Worm (Caenorhabditis elegans) whole organism, dauer: ENCODE measurements around the gene K08E5.1.

ENCODE experiments used
- unc-62 ChIP-seq: sonication (generic microtip); optimal IDR thresholded peaks from 2 replicates; lab custom pipeline; 2017; ENCODE audit warnings: missing biosample characterization, missing genetic modification reagents, missing genetic modification characterization

The K08E5.1 gene

DNA sequence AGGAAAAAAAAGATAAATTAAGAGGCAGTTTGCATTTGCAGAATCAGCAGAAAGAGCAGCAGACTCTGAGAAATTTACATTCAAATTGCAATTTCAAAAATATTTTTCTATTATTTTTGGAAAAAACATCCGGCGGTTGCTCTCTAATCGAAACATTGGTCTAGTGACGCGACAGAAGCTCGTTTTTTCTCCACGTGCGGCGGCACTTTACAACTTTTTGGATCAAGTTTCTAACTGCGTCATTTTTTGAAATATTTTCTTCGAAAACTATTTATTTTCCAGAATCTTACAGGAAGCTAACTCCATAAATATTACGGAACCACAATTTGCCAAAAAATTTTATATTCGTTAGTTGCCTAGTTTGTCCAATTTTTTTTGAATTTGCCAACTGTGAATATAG lies 3.3 kb upstream of the K08E5.1 start:
- no peak for TF ChIP-seq unc-62

DNA sequence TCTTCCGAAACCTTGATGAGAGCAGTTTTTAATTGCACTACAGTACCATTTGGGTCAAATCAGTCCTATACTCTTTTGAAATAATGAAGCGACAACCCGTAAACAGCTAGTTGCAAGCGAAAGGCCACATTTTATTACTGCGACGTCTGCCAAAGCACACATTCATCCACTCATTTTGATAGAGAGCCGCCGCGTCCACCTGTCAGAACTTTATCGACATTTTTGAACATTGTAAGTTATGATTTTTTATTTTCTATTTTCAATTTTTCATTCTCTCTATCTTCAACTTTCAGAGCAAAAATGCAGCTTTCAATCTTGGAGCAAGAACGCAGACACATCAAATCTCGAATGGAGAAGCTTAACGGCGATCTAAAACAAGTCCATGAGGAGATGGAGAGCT lies 5.9 kb downstream of the K08E5.1 start, which contains the start of gene K08E5.6:
K08E5.6 (plus strand) TSS at position 301 of the 400 bp plus-strand sequence.
- TF ChIP-seq unc-62 = no peak

DNA sequence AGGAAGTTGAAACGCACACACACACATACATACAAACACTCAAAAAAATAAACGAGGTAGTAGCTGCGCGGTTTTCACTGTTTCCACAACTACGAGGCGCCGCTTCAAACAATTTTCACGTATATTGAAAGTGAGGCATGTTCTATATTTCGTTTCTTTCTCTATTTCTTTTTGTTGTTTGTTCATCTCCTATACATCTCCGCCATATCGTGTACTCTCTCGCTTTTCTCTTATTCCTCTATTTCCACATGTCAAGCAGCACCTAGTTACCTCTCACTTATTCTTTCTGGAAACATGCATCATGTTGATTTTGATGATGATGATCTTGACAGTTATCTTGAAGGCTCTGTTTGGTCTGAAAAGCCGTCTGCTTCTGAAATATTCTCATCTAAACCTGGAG lies 9.8 kb downstream of the K08E5.1 start, which contains the start of gene ZK1128.7:
ZK1128.7 (plus strand) TSS at position 229 of the 400 bp plus-strand sequence.
- no peak for TF ChIP-seq unc-62

DNA sequence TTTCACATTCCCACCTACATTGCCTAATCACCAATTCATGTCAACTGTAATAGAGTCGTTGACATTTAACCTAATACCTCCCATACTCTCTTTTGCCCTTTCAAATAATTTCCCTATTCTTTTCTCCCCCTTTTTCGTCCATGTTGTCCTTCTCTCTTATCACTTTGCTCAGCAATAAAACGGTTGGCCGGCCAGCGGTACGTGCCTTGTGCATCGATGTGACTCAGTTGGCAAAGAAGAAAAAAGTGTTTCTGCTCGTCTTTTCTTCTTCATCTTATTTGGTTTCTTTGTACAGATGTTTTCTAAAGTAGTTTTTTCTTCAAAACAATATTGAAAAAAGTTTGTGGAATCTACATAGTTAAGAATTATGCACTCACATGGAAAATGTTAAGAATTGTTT lies 12.1 kb downstream of the K08E5.1 start:
- no peak for TF ChIP-seq unc-62

DNA sequence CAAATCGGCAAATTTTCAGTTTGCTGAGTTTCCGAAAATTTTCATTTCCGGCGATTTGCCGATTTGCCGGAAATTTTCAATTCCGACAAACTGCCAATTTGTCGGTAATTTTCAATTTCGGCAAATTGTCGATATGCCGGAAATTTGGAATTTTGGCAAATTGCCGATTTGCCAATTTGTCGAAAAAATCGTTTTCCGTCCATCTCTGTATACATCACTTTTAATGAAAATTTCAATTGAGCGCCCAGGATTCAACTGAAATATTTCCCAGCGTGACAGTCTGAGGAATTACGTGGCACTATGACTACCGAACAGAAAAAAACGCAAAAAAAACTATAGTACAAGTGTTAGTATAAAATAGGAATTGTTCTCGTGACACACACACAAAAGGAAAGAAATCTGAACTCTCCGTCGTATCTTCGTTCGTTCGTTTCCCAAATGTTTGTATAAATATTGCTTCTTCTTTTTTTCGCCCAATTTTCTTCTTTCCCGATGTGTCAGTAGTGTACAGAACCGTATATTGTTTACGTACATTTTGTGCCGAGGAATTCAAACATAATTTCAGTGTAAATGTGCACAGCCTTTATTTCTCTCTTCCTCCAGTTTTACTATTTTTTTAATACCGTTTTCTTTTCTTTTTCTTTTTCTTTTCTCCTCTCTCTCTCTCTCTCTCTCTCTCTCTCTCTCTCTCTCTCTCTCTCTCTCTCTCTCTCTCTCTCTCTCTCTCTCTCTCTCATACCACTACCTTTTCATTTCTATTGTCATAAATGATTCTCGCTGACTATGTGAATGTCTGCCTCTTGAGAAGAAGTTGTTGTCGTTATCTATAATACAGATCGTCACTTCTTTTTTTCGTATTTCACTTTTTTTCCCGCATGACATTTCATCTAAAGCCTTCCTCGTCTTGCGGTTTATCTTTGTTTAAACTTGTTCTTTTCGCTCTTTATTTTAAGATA lies 13.8 kb downstream of the K08E5.1 start:
- no peak for TF ChIP-seq unc-62

DNA sequence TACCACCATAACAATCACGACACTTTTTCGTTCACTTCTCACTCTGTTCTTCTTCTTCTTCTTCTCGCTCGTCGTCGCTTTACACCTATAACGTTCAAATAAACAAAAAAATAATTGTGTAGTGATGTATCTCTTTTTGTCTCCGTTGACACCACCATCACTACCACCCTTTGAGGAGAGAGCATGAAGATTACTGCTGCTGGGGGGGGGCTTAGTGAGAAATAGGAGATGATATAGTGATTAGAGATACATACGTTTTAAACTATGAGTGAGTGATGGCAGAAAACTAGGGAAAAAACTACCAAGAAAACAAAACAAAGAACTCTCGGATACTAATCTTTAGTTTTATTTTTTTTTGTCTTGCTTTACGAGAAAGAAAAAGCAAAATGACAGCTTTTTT lies 20.2 kb downstream of the K08E5.1 start:
- TF ChIP-seq unc-62 = no peak

DNA sequence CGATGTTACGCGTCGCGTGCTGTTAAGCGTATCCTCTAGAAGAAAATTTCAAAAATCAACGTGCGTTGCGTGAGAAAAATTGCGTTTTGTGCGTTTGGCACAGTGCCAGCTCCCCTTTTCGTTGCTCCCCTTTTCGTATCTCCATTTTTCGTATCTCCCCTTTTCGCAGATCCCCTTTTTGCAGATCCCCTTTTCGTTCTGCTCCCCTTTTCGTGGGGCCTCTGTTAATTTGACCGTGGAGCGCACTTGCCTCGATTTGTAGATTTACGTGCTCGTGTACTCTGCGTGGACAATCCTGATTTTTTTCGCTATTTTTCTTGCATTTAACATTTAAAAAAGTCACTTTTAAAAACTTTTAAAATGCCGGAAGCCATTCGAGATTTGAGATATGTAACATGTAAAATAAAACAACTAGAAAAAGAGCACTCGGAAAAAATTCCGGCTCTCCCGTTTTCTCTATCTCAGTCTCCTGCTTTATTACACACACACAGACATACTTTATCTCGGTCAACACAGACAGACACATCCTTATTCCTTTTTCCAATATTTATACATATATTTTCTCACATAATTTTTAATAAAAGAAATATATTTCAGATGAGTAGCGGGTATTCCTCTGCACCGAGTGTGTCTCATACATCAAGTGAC lies 22.9 kb downstream of the K08E5.1 start, which contains the start of gene ttll-4:
ttll-4 (plus strand) TSS at position 598 of the 648 bp plus-strand sequence.
- TF ChIP-seq unc-62 = no peak

DNA sequence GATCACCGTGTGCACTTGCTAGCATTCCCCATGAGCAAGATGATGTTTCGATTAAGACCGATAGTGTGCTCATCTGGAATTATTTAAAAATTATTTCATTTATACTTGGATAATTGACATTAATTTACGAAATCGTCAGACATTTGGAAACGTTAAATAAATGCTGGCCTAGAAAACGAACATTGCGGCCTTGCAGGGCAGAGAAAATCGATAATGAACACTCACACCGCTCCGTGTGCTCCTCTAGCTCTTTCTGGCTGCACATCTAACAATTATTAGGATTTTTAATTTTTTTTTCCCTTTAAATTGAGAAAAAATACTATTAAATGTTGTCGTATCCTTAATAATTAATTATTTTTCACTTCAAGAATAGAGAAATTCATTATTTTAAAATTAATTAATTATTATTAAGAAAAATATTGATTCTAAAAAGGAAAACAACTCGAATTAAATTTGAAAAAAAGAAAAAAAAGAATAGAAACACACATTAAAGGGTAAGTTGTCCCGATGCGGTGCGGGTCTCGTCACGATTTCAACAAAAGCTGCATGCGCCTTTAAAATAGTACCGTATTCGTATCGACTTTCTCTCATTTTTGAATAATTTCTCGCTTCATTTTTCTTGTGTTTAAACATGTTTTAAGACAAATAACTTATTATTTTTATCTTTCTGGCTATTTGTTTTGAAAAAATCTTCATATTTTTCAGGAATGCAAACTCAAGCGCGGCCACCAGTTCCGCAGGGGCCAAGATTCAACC lies 26.3 kb downstream of the K08E5.1 start, which contains the start of the genes gtf-2H3 and ham-3:
gtf-2H3 (minus strand) TSS at position 73 of the 756 bp plus-strand sequence.
ham-3 (plus strand) TSS at position 706 of the 756 bp plus-strand sequence.
- TF ChIP-seq unc-62 = no peak

DNA sequence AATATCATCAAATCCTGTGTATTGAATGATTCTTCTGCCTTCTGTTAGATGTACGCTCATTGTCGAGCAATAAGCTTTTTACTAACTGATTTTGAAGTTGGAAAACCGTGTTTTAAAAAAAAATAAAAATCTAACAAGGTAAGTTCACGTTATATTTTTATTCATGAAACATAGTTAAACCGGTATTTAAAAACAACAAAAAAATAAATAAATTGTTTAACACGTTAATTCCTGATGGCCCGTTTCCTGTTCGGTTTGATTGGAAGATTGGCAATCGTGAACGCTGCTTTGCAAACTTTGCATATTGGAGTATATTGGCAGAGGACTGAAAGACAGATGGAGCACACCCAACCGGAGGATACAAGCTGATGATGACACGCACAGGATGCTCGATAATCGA lies 27.8 kb downstream of the K08E5.1 start, which contains the start of gene ZK1128.3:
ZK1128.3 (minus strand) TSS at position 101 of the 400 bp plus-strand sequence.
- no peak for TF ChIP-seq unc-62

DNA sequence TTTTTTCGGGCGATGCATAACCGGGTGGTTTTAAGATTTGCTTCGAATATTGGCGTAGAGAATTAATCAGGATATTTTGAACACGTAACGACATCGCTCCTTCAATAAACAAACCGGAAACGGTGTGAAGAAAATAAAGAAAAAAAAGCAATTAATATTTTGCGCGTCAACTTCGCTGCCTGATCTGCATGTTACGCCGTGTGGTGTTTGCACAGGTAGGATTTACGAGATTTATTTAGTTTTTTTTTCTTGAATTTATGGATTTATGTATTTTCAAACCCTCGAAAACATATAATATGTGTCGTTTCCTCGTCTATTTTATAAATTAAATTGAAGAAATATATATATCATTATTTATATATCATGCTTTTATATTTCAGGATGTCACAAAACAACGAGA lies 31.9 kb downstream of the K08E5.1 start, which contains the start of the genes ZK1128.1 and mett-10:
ZK1128.1 (minus strand) TSS at position 99 of the 400 bp plus-strand sequence.
mett-10 (plus strand) TSS at position 375 of the 400 bp plus-strand sequence.
- no peak for TF ChIP-seq unc-62

DNA sequence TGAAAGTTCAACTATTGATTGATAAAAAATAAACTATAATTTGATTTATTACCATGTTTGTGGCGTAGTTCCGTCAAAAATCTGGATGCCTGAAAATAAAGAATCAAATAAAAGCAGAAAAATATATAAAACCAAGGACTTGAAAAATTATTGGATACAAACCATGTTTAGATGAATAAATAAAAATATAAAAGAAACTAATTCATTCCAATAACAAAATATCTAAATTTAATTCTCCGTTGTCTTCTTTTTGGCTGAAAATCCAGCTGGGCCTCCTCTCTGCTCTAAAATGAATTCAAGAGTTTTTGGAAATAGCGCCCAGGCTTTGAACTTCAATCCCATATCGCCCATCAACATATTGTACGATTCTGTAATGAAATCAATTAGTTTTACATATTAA lies 33.6 kb downstream of the K08E5.1 start, which contains the start of gene vps-29:
vps-29 (minus strand) TSS at position 101 of the 400 bp plus-strand sequence.
- TF ChIP-seq unc-62 = no peak

DNA sequence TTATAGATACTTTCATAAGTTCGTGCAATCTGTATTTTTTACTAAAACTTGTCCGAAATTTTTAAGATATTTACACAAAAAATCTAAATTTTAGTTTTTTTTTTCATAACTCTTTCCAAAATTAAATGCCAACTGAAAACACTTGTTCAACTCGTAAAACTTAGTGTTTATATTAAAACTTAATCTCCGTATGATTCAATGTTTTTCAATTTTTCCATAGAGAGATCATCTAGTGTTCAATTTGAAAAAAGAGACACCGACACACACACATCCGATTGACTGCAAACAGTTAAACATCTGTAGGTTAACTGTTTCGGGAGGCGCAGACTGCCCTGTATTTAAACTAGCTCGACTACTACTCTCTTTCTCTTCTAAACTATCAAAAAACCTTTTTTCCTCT lies 37.6 kb downstream of the K08E5.1 start, which contains the start of gene T16H12.9:
T16H12.9 (plus strand) TSS at position 301 of the 400 bp plus-strand sequence.
- no peak for TF ChIP-seq unc-62

DNA sequence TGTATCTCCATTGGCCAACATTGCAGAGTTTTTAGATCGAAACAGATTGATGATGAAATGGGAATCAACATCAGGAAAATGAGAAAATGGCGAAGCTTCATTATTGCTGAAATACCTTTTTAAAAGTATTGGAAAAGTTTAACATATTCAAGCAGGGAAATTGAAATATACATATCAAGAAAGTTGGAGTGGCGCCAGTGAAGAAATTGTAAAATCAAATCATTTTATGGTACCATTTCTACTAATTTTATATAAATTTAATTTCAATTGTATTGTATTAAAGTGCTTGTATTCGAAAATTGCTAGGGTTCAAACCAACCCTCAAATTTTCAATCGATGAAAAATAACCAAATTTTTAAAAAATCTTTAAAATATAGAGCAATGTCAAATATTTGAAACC lies 40.2 kb downstream of the K08E5.1 start, which contains the start of gene srt-55:
srt-55 (minus strand) TSS at position 101 of the 400 bp plus-strand sequence.
- TF ChIP-seq unc-62 = no peak

DNA sequence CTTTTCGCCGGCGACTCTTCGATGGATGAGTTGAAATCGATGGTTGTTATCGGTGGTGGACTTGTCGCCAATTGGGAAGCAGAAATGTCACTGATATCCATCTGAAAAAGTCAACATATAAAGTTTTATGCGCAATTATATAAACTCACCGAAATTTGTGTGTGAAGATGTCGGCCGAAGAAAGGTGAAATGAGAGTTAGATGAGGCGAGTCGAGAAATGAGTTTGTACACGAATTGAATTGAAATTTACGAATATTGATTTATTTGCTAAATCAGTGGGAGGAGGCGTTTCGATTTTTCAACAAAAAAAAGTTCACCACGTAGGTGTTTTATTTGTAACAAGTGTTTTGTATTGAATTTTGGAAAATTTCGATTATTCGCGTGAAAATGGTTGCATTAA lies 45.2 kb downstream of the K08E5.1 start, which contains the start of gene kel-10:
kel-10 (minus strand) TSS at position 101 of the 400 bp plus-strand sequence.
- no peak for TF ChIP-seq unc-62

DNA sequence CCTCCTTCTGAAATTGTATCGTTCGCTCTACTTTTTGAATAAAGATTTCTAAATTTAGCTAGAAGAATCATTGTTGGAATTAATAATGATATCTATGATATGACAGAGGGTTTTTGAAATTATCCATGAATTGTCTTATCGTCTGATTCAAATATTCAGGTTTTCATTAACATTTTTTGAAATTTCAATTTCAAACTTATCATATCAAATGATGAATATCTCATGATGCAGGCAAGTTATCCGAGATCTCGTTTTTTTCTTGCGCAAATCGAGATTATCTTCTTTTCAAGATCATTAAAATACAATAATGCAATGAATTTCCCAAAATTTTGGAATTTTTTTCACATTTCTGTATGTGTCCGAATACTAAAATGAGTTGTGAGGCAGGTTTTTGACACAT lies 48.6 kb downstream of the K08E5.1 start, which contains the start of gene spop-1:
spop-1 (minus strand) TSS at position 101 of the 400 bp plus-strand sequence.
- no peak for TF ChIP-seq unc-62

DNA sequence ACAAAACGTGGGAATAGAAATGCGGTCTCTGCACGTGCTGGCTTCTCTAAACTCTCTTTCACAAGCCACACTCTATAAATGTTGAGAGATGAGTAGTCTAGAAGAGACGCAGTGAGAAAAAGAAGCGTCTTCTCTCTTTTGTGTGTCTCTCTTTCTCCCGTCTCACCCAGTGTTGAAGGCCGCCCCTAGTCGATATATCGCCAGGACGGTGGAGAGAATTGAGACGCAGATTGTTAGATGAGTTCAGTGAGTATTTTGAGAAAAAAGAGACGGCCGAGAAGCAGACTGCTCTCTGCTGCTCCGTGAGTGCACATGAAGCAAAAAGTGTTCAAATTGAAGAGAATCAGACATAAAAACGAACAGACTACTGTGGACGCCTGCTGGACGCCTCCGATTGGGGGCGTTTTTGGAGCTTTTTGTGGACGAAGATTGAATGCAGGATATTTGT lies 50.1 kb downstream of the K08E5.1 start:
- TF ChIP-seq unc-62 = no peak
